Fruit fly (Drosophila melanogaster): ENCODE data around the gene Flo2.

The Flo2 gene

dm6 chrX:14848755-14849354 lies 9.7 kb downstream of the Flo2 start, which contains the start of gene CG9522 (continued):
- TF ChIP-seq gcm (GFP tag; optimal IDR thresholded peaks at IDR 0.05) (peak; percentile 64), Adf1 (GFP tag; IDR thresholded peaks at IDR 0.05) (no peak), CG7963 (GFP tag; IDR thresholded peaks at IDR 0.05; ENCODE audit: partially characterized antibody) (no peak), Sin3A (optimal IDR thresholded peaks at IDR 0.05) (no peak), CG14667 (GFP tag; IDR thresholded peaks at IDR 0.05) (peak; percentile 31), CG17568 (GFP tag; optimal IDR thresholded peaks at IDR 0.05) (peak; percentile 42), CG1832 (GFP tag; optimal IDR thresholded peaks at IDR 0.05) (no peak), CG9215 (GFP tag; IDR thresholded peaks at IDR 0.05) (peak; percentile 44; the same call in 1 of the 2 replicates), Doc3 (GFP tag; IDR thresholded peaks at IDR 0.05; ENCODE audit: partially characterized antibody) (no peak), CG4730 (GFP tag; IDR thresholded peaks at IDR 0.05) (peak; percentile 48; the same call in 1 of the 2 replicates), kay (GFP tag; optimal IDR thresholded peaks at IDR 0.05) (no peak), ftz-f1 (GFP tag; optimal IDR thresholded peaks at IDR 0.05) (no peak), HLHmδ (GFP tag; optimal IDR thresholded peaks at IDR 0.05) (no peak), CG33557 (GFP tag; optimal IDR thresholded peaks at IDR 0.05) (peak; percentile 56), CG11085 (GFP tag; IDR thresholded peaks at IDR 0.05) (peak; percentile 45; the same call in 1 of the 2 replicates), CG12391 (tag; optimal IDR thresholded peaks at IDR 0.05) (peak; percentile 75), CG18764 (GFP tag; optimal IDR thresholded peaks at IDR 0.05) (peak; percentile 29), CG6683 (GFP tag; optimal IDR thresholded peaks at IDR 0.05) (peak; percentile 36), scrt (GFP tag; optimal IDR thresholded peaks at IDR 0.05) (peak; percentile 45), CG2678 (tag; optimal IDR thresholded peaks at IDR 0.05) (peak; percentile 81), hth (optimal IDR thresholded peaks at IDR 0.05) (no peak), slp2 (GFP tag; optimal IDR thresholded peaks at IDR 0.05) (peak; percentile 14), az2 (GFP tag; optimal IDR thresholded peaks at IDR 0.05) (peak; percentile 68), ase (GFP tag; IDR thresholded peaks at IDR 0.05) (no peak; the same call in 2 of the 3 replicates), sc (optimal IDR thresholded peaks at IDR 0.05) (no peak), sc (GFP tag; optimal IDR thresholded peaks at IDR 0.05) (peak; percentile 51), CG14441 (GFP tag; IDR thresholded peaks at IDR 0.05) (peak; percentile 39; the same call in 1 of the 2 replicates), Ssrp (tag; optimal IDR thresholded peaks at IDR 0.05) (peak; percentile 69), tgo (GFP tag; IDR thresholded peaks at IDR 0.05) (peak; percentile 59), CG15269 (tag; optimal IDR thresholded peaks at IDR 0.05) (peak; percentile 76), nmo (GFP tag; optimal IDR thresholded peaks at IDR 0.05) (peak; percentile 79), Six4 (GFP tag; optimal IDR thresholded peaks at IDR 0.05) (peak; percentile 69), disco-r (GFP tag; optimal IDR thresholded peaks at IDR 0.05) (no peak), grau (tag; optimal IDR thresholded peaks at IDR 0.05) (peak; percentile 71), ind (GFP tag; optimal IDR thresholded peaks at IDR 0.05) (peak; percentile 64), abd-A (tag; optimal IDR thresholded peaks at IDR 0.05) (no peak), CG15011 (GFP tag; optimal IDR thresholded peaks at IDR 0.05) (peak; percentile 34), hbn (GFP tag; IDR thresholded peaks at IDR 0.05; ENCODE audit: partially characterized antibody) (no peak), sd (tag; optimal IDR thresholded peaks at IDR 0.05) (no peak), cato (GFP tag; optimal IDR thresholded peaks at IDR 0.05; ENCODE audit: borderline replicate concordance) (no peak), cg (GFP tag; optimal IDR thresholded peaks at IDR 0.05) (no peak), tup (GFP tag; optimal IDR thresholded peaks at IDR 0.05) (no peak), CG15601 (tag; optimal IDR thresholded peaks at IDR 0.05) (peak; percentile 74), HLH54F (GFP tag; optimal IDR thresholded peaks at IDR 0.05) (no peak), CG17328 (GFP tag; IDR thresholded peaks at IDR 0.05) (peak; percentile 86), trh (GFP tag; optimal IDR thresholded peaks at IDR 0.05) (no peak), tio (GFP tag; optimal IDR thresholded peaks at IDR 0.05) (peak; percentile 54), da (GFP tag; optimal IDR thresholded peaks at IDR 0.05) (no peak), CHES-1-like (GFP tag; optimal IDR thresholded peaks at IDR 0.05) (no peak), CG1233 (GFP tag; optimal IDR thresholded peaks at IDR 0.05) (peak; percentile 65)
